Worm (Caenorhabditis elegans): ENCODE results near the gene nhr-186.

nhr-186 gene

ce11 chrV:3894661-3895060 is 39.9 kb upstream of the nhr-186 start, which contains the start of gene sre-9:
TSS of gene sre-9 (plus strand) at chrV:3894961.
- TF ChIP-seq mep-1 (tag; optimal IDR thresholded peaks at IDR 0.05) (no peak), nhr-11 (tag; optimal IDR thresholded peaks at IDR 0.05) (no peak)

- no peak for TF ChIP-seq snu-23 (GFP tag; optimal IDR thresholded peaks at IDR 0.05)
- TF ChIP-seq mep-1 (tag; optimal IDR thresholded peaks at IDR 0.05): no peak
- TF ChIP-seq ama-1 (optimal IDR thresholded peaks at IDR 0.05): no peak
- TF ChIP-seq zip-4 (GFP tag; optimal IDR thresholded peaks at IDR 0.05): no peak
- no peak for TF ChIP-seq mef-2 (tag; optimal IDR thresholded peaks at IDR 0.05)
- no peak for TF ChIP-seq fos-1 (tag; optimal IDR thresholded peaks at IDR 0.05)
- no peak for TF ChIP-seq fkh-8 (tag; optimal IDR thresholded peaks at IDR 0.05)
- no peak for TF ChIP-seq mab-9 (GFP tag; IDR thresholded peaks at IDR 0.05)
- TF ChIP-seq vab-15 (tag; optimal IDR thresholded peaks at IDR 0.05): no peak
- TF ChIP-seq irx-1 (tag; optimal IDR thresholded peaks at IDR 0.05): no peak
- TF ChIP-seq hpl-2 (GFP tag; optimal IDR thresholded peaks at IDR 0.05): no peak
- TF ChIP-seq hlh-17 (GFP tag; optimal IDR thresholded peaks at IDR 0.05; ENCODE audit: borderline replicate concordance): no peak
- TF ChIP-seq F16B12.6 (tag; optimal IDR thresholded peaks at IDR 0.05): no peak
- no peak for TF ChIP-seq jun-1 (tag; optimal IDR thresholded peaks at IDR 0.05)
- no peak for TF ChIP-seq C04F5.9 (tag; optimal IDR thresholded peaks at IDR 0.05)
These were observed 37.7 kb upstream of the nhr-186 start, which contains the start of gene C17E7.4 for ce11 chrV:3892361-3892904. TSS of gene C17E7.4 (plus strand) at chrV:3892854.

- TF ChIP-seq fos-1 (tag; optimal IDR thresholded peaks at IDR 0.05) (no peak), nhr-19 (GFP tag; conservative IDR thresholded peaks at IDR 0.05) (no peak), lin-14 (GFP tag; optimal IDR thresholded peaks at IDR 0.05) (no peak)
These were observed 37.2 kb upstream of the nhr-186 start, which contains the start of gene C17E7.12 for ce11 chrV:3891919-3892318. TSS of gene C17E7.12 (minus strand) at chrV:3892019.

ce11 chrV:3890761-3891160 is 36.0 kb upstream of the nhr-186 start, which contains the start of gene C17E7.9:
TSS of gene C17E7.9 (minus strand) at chrV:3890861.
- no peak for TF ChIP-seq swsn-7 (tag; optimal IDR thresholded peaks at IDR 0.05)
- no peak for TF ChIP-seq unc-62 (GFP tag; optimal IDR thresholded peaks at IDR 0.05)
- TF ChIP-seq nhr-85 (tag): no peak
- no peak for TF ChIP-seq unc-130 (tag; optimal IDR thresholded peaks at IDR 0.05)
- no peak for TF ChIP-seq ceh-8 (GFP tag; optimal IDR thresholded peaks at IDR 0.05)
- no peak for TF ChIP-seq nhr-11 (tag; optimal IDR thresholded peaks at IDR 0.05)

- no peak for TF ChIP-seq fkh-4 (tag; optimal IDR thresholded peaks at IDR 0.05; ENCODE audit: borderline replicate concordance)
These were observed 34.4 kb upstream of the nhr-186 start, which contains the start of gene C17E7.13 for ce11 chrV:3889113-3889512. TSS of gene C17E7.13 (minus strand) at chrV:3889288.

ce11 chrV:3886104-3886503 is 31.4 kb upstream of the nhr-186 start, which contains the start of gene nhr-124:
TSS of gene nhr-124 (minus strand) at chrV:3886204.
- TF ChIP-seq ama-1 (optimal IDR thresholded peaks at IDR 0.05): no peak
- TF ChIP-seq sptf-1 (tag; optimal IDR thresholded peaks at IDR 0.05): no peak
- no peak for TF ChIP-seq sup-37 (GFP tag; optimal IDR thresholded peaks at IDR 0.05)
- no peak for TF ChIP-seq nhr-47 (tag; optimal IDR thresholded peaks at IDR 0.05)
- no peak for TF ChIP-seq nhr-90 (tag; optimal IDR thresholded peaks at IDR 0.05; ENCODE audit: poor library complexity)
- TF ChIP-seq ztf-4 (tag; optimal IDR thresholded peaks at IDR 0.05): no peak
- TF ChIP-seq vab-15 (tag; optimal IDR thresholded peaks at IDR 0.05): no peak
- TF ChIP-seq ceh-63 (GFP tag; optimal IDR thresholded peaks at IDR 0.05): no peak
- no peak for TF ChIP-seq nhr-85 (tag)
- no peak for TF ChIP-seq lsy-2 (tag; optimal IDR thresholded peaks at IDR 0.05)
- no peak for TF ChIP-seq dpl-1 (GFP tag; optimal IDR thresholded peaks at IDR 0.05)
- TF ChIP-seq fos-1 (tag; optimal IDR thresholded peaks at IDR 0.05): no peak
- TF ChIP-seq nhr-19 (GFP tag; conservative IDR thresholded peaks at IDR 0.05): no peak
- no peak for TF ChIP-seq nhr-71 (tag; optimal IDR thresholded peaks at IDR 0.05)
- TF ChIP-seq efl-1 (optimal IDR thresholded peaks at IDR 0.05): no peak
- no peak for TF ChIP-seq efl-1 (GFP tag; optimal IDR thresholded peaks at IDR 0.05 in 1 of 2)
- no peak for TF ChIP-seq ceh-82 (tag; optimal IDR thresholded peaks at IDR 0.05)
- no peak for TF ChIP-seq zip-4 (GFP tag; optimal IDR thresholded peaks at IDR 0.05)
- TF ChIP-seq nhr-20 (tag; optimal IDR thresholded peaks at IDR 0.05): no peak
- no peak for TF ChIP-seq unc-30 (tag; optimal IDR thresholded peaks at IDR 0.05)

Measured in whole organism, L1 larva.